Worm (Caenorhabditis elegans) whole organism, late embryonic: ENCODE results near the gene gcc-1.

Experiments used
- C38D4.7 ChIP-seq: fragments of 200-800 bp; sonication (Bioruptor generic); optimal IDR thresholded peaks from 2 replicates; lab custom pipeline; 2018; ENCODE audit warnings: mild to moderate bottlenecking, missing genetic modification characterization, moderate library complexity, missing compliant biosample characterization
- ahr-1 ChIP-seq: sonication (generic microtip); optimal IDR thresholded peaks from 2 replicates; lab custom pipeline; 2016; ENCODE audit warnings: missing genetic modification characterization, missing compliant biosample characterization
- ceh-19 ChIP-seq: fragments of 200-800 bp; sonication (Bioruptor generic); optimal IDR thresholded peaks from 2 replicates; lab custom pipeline; 2018; ENCODE audit warnings: mild to moderate bottlenecking, missing genetic modification characterization, missing compliant biosample characterization
- ceh-2 ChIP-seq: sonication (generic microtip); optimal IDR thresholded peaks from 2 replicates; lab custom pipeline; 2016; ENCODE audit warnings: missing genotype, missing genetic modification characterization, missing compliant biosample characterization
- ceh-24 ChIP-seq: sonication (generic microtip); optimal IDR thresholded peaks from 2 replicates; lab custom pipeline; 2016; ENCODE audit warnings: mild to moderate bottlenecking, missing genetic modification characterization, missing compliant biosample characterization
- ceh-30 ChIP-seq: fragments of 150-350 bp; optimal IDR thresholded peaks from 2 replicates; lab custom pipeline; 2014; ENCODE audit warnings: missing biosample characterization, missing genetic modification characterization
- ceh-31 ChIP-seq: sonication (generic microtip); optimal IDR thresholded peaks from 2 replicates; lab custom pipeline; 2016; ENCODE audit warnings: missing genetic modification characterization, missing compliant biosample characterization
- ceh-6 ChIP-seq: fragments of 200-800 bp; sonication (Bioruptor generic); optimal IDR thresholded peaks from 2 replicates; lab custom pipeline; 2018; ENCODE audit warnings: mild to moderate bottlenecking, missing genetic modification characterization, missing compliant biosample characterization
- che-1 ChIP-seq: sonication (generic microtip); optimal IDR thresholded peaks from 2 replicates; lab custom pipeline; 2016; ENCODE audit warnings: mild to moderate bottlenecking, missing genetic modification characterization, missing compliant biosample characterization
- dmd-4 ChIP-seq: sonication (generic microtip); optimal IDR thresholded peaks from 2 replicates; lab custom pipeline; 2016; ENCODE audit warnings: borderline replicate concordance, missing genetic modification characterization, missing compliant biosample characterization
- dve-1 ChIP-seq: sonication (generic microtip); optimal IDR thresholded peaks from 2 replicates; lab custom pipeline; 2017; ENCODE audit warnings: antibody characterized with exemption, mild to moderate bottlenecking, missing genetic modification characterization, missing compliant biosample characterization
- elt-2 ChIP-seq: sonication (generic microtip); optimal IDR thresholded peaks from 2 replicates; lab custom pipeline; 2016; ENCODE audit warnings: missing genetic modification reagents, missing genetic modification characterization, missing compliant biosample characterization
- ets-4 ChIP-seq: sonication (generic microtip); optimal IDR thresholded peaks from 2 replicates; lab custom pipeline; 2016; ENCODE audit warnings: missing genetic modification characterization, missing compliant biosample characterization
- fkh-10 ChIP-seq: fragments of 150-350 bp; optimal IDR thresholded peaks from 2 replicates; lab custom pipeline; 2014; ENCODE audit warnings: missing biosample characterization, missing genetic modification reagents, missing genetic modification characterization
- fkh-6 ChIP-seq: sonication (generic microtip); optimal IDR thresholded peaks from 2 replicates; lab custom pipeline; 2016; ENCODE audit warnings: missing genetic modification characterization, missing compliant biosample characterization
- hlh-13 ChIP-seq: fragments of 200-800 bp; sonication (Bioruptor generic); optimal IDR thresholded peaks from 2 replicates; lab custom pipeline; 2018; ENCODE audit warnings: mild to moderate bottlenecking, missing genetic modification characterization, missing compliant biosample characterization
- hlh-15 ChIP-seq: sonication (generic microtip); optimal IDR thresholded peaks from 2 replicates; lab custom pipeline; 2016; ENCODE audit warnings: missing genetic modification characterization, missing compliant biosample characterization
- lim-6 ChIP-seq: sonication (generic microtip); optimal IDR thresholded peaks from 2 replicates; lab custom pipeline; 2016; ENCODE audit warnings: missing genetic modification characterization, missing compliant biosample characterization
- lin-11 ChIP-seq: fragments of 200-800 bp; sonication (Bioruptor generic); optimal IDR thresholded peaks from 2 replicates; lab custom pipeline; 2018; ENCODE audit warnings: mild to moderate bottlenecking, missing genetic modification characterization, missing compliant biosample characterization
- nfya-1 ChIP-seq: sonication (generic microtip); optimal IDR thresholded peaks from 2 replicates; lab custom pipeline; 2017; ENCODE audit warnings: missing genetic modification characterization, mild to moderate bottlenecking, missing compliant biosample characterization, antibody characterized with exemption, moderate library complexity
- nhr-232 ChIP-seq: sonication (generic microtip); optimal IDR thresholded peaks from 2 replicates; lab custom pipeline; 2016; ENCODE audit warnings: missing genetic modification characterization, missing compliant biosample characterization
- npax-4 ChIP-seq: sonication (generic microtip); optimal IDR thresholded peaks from 2 replicates; lab custom pipeline; 2016; ENCODE audit warnings: missing genetic modification characterization, missing compliant biosample characterization
- pqm-1 ChIP-seq: sonication (generic microtip); optimal IDR thresholded peaks from 2 replicates; lab custom pipeline; 2016; ENCODE audit warnings: missing genetic modification characterization, missing compliant biosample characterization
- ref-2 ChIP-seq: sonication (generic microtip); optimal IDR thresholded peaks from 2 replicates; lab custom pipeline; 2016; ENCODE audit warnings: missing genetic modification characterization, missing compliant biosample characterization
- rnt-1 ChIP-seq: sonication (generic microtip); optimal IDR thresholded peaks from 2 replicates; lab custom pipeline; 2016; ENCODE audit warnings: missing genetic modification characterization, missing compliant biosample characterization
- sdc-2 ChIP-seq: sonication (generic microtip); optimal IDR thresholded peaks from 2 replicates; lab custom pipeline; 2016; ENCODE audit warnings: missing genotype, missing genetic modification characterization, missing compliant biosample characterization
- sox-2 ChIP-seq: fragments of 200-800 bp; sonication (Bioruptor generic); IDR thresholded peaks from 2 replicates; pipeline ENCODE4 v1.3.6; 2022; ENCODE audit warnings: missing genetic modification reagents, missing genetic modification characterization, missing compliant biosample characterization
- sox-4 ChIP-seq: sonication (generic microtip); optimal IDR thresholded peaks from 2 replicates; lab custom pipeline; 2017; ENCODE audit warnings: mild to moderate bottlenecking, missing genetic modification characterization, inconsistent platforms, missing compliant biosample characterization
- ttx-3 ChIP-seq: sonication (generic microtip); optimal IDR thresholded peaks from 2 replicates; lab custom pipeline; 2016; ENCODE audit warnings: missing genetic modification reagents, missing genetic modification characterization, missing compliant biosample characterization
- unc-3 ChIP-seq, 2 experiments: fragments of 200-800 bp in 1 of 2; sonication (Bioruptor generic) in 1 of 2; sonication (generic microtip) in 1 of 2; conservative IDR thresholded peaks in 1 of 2; optimal IDR thresholded peaks in 1 of 2; 2 replicates each; pipeline versions ENCODE4 v1.3.6 to Lab custom; 2016 to 2022; ENCODE audit warnings: missing compliant biosample characterization in 2 of 2, missing genetic modification characterization in 2 of 2, missing genetic modification reagents in 1 of 2
- unc-42 ChIP-seq: sonication (generic microtip); optimal IDR thresholded peaks from 2 replicates; lab custom pipeline; 2016; ENCODE audit warnings: missing genotype, missing genetic modification characterization, missing compliant biosample characterization
- unc-55 ChIP-seq: sonication (generic microtip); optimal IDR thresholded peaks from 2 replicates; lab custom pipeline; 2017; ENCODE audit warnings: missing biosample characterization, missing genetic modification reagents, missing genetic modification characterization
- zip-5 ChIP-seq: sonication (generic microtip); optimal IDR thresholded peaks from 2 replicates; lab custom pipeline; 2016; ENCODE audit warnings: missing genetic modification characterization, missing compliant biosample characterization
- ztf-16 ChIP-seq: sonication (generic microtip); optimal IDR thresholded peaks from 2 replicates; lab custom pipeline; 2017; ENCODE audit warnings: missing genetic modification characterization, missing compliant biosample characterization

gcc-1 gene

ce11 chrX:3170456-3170855 lies 10.7 kb downstream of the gcc-1 start, which contains the start of gene C15C7.6:
Gene C15C7.6 (minus strand): TSS chrX:3170556.
- no peak for TF ChIP-seq che-1
- no peak for TF ChIP-seq ztf-16 (tag; lab: Kevin White, UChicago)
- TF ChIP-seq nfya-1 (tag; lab: Kevin White, UChicago), result no peak
- no peak for TF ChIP-seq sdc-2 (tag; lab: Kevin White, UChicago)
- TF ChIP-seq unc-3 (GFP tag; conservative IDR thresholded peaks at IDR 0.05; lab: Robert Waterston, UW), result no peak
- TF ChIP-seq unc-3 (tag; optimal IDR thresholded peaks at IDR 0.05; lab: Kevin White, UChicago), result no peak
- TF ChIP-seq dve-1 (tag; lab: Kevin White, UChicago), result no peak
- TF ChIP-seq npax-4 (tag; lab: Kevin White, UChicago), result no peak
- TF ChIP-seq fkh-10 (GFP tag; lab: Kevin White, UChicago), result no peak
- TF ChIP-seq ceh-24 (tag; lab: Kevin White, UChicago), result no peak
- TF ChIP-seq hlh-15, result no peak
- TF ChIP-seq sox-2 (GFP tag; lab: Robert Waterston, UW), result no peak

ce11 chrX:3176728-3177127 lies 17.0 kb downstream of the gcc-1 start:
- no peak for TF ChIP-seq nfya-1 (tag; lab: Kevin White, UChicago)
- TF ChIP-seq ceh-30 (tag; lab: Kevin White, UChicago), result no peak
- TF ChIP-seq ceh-6, result no peak
- no peak for TF ChIP-seq hlh-15
- no peak for TF ChIP-seq ceh-31 (tag; lab: Kevin White, UChicago)
- TF ChIP-seq lim-6 (tag; lab: Kevin White, UChicago), result no peak
- no peak for TF ChIP-seq sox-4 (tag; lab: Kevin White, UChicago)
- TF ChIP-seq ceh-2, result no peak
- no peak for TF ChIP-seq ceh-24 (tag; lab: Kevin White, UChicago)
- TF ChIP-seq fkh-6, result no peak
- no peak for TF ChIP-seq hlh-13 (GFP tag; lab: Kevin White, UChicago)

- TF ChIP-seq pqm-1 (no peak), ztf-16 (tag; lab: Kevin White, UChicago) (no peak)
Observed at ce11 chrX:3178501-3178900, 18.8 kb downstream of the gcc-1 start, which contains the start of gene klp-4. Gene klp-4 (minus strand): TSS chrX:3178701.

DNA sequence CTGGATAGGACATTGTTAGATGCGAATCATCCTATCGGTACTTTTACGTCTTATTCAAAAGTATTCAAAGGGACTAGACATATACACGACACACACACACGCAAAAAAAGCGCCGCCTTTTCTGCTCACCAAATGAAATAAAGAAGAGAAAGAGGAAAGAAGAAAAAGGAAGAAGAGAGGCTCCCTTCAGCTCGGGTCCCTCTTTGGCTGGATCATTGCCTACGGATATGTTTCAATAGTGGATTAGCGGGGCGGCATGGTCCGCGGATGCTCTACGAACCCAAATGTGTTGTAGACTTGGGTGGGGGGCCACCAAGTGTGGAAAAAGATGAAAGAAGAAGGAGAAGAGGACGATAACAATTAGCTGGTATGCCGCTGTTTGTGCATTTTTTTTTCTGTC lies 21.6 kb downstream of the gcc-1 start:
- TF ChIP-seq unc-42 (tag; lab: Kevin White, UChicago), result peak; percentile 91
- no peak for TF ChIP-seq ref-2

- TF ChIP-seq lin-11 (no peak), elt-2 (tag; lab: Kevin White, UChicago) (peak; percentile 26)
Observed at ce11 chrX:3181870-3182269, 22.1 kb downstream of the gcc-1 start.

ce11 chrX:3184649-3185048 lies 24.9 kb downstream of the gcc-1 start:
- TF ChIP-seq ttx-3 (tag; lab: Kevin White, UChicago) (no peak), hlh-15 (no peak), ahr-1 (no peak), unc-42 (tag; lab: Kevin White, UChicago) (peak; percentile 63)

ce11 chrX:3190193-3190592 lies 30.5 kb downstream of the gcc-1 start:
- TF ChIP-seq rnt-1 (tag; lab: Kevin White, UChicago) (peak; percentile 40), nfya-1 (tag; lab: Kevin White, UChicago) (no peak), nhr-232 (tag; lab: Kevin White, UChicago) (no peak), zip-5 (tag; lab: Kevin White, UChicago) (no peak), dmd-4 (tag; lab: Kevin White, UChicago) (no peak), ets-4 (no peak), unc-42 (tag; lab: Kevin White, UChicago) (peak; percentile 44), ceh-19 (GFP tag; lab: Kevin White, UChicago) (no peak), unc-55 (GFP tag; lab: Kevin White, UChicago) (peak; percentile 79), ceh-6 (no peak), sox-2 (GFP tag; lab: Robert Waterston, UW) (no peak), unc-3 (GFP tag; conservative IDR thresholded peaks at IDR 0.05; lab: Robert Waterston, UW) (no peak), unc-3 (tag; optimal IDR thresholded peaks at IDR 0.05; lab: Kevin White, UChicago) (no peak), C38D4.7 (GFP tag; lab: Kevin White, UChicago) (no peak)
